Worm (Caenorhabditis elegans): ENCODE data around the gene F16B12.1.

- TF ChIP-seq dao-5 (tag; optimal IDR thresholded peaks at IDR 0.05) (no peak), W03F9.2 (tag; optimal IDR thresholded peaks at IDR 0.05) (no peak)
Measured at ce11 chrX:14067641-14068040, 17.7 kb upstream of the F16B12.1 start, which contains the start of gene lgc-21.
